Worm (Caenorhabditis elegans) whole organism, L4 larva: ENCODE results near the gene hpo-28.

ENCODE experiments used
- F44E2.7 ChIP-seq: fragments of 200-800 bp; sonication (Bioruptor generic); IDR thresholded peaks from 2 replicates; pipeline ENCODE4 v2.1.2; 2022; ENCODE audit warnings: missing genetic modification characterization, missing compliant biosample characterization
- aly-2 ChIP-seq: sonication (generic microtip); optimal IDR thresholded peaks from 2 replicates; lab custom pipeline; 2018; ENCODE audit warnings: missing biosample characterization, missing genetic modification characterization
- dve-1 ChIP-seq: sonication (generic microtip); optimal IDR thresholded peaks from 2 replicates; lab custom pipeline; 2017; ENCODE audit warnings: antibody characterized with exemption, mild to moderate bottlenecking, missing genetic modification characterization, missing compliant biosample characterization; ENCODE audit not compliant: insufficient read depth
- nhr-10 ChIP-seq: fragments of 150-350 bp; optimal IDR thresholded peaks from 2 replicates; lab custom pipeline; 2014; ENCODE audit warnings: missing biosample characterization, missing genetic modification characterization
- nhr-25 ChIP-seq: sonication (generic microtip); optimal IDR thresholded peaks from 2 replicates; lab custom pipeline; 2017; ENCODE audit warnings: missing genetic modification characterization, mild to moderate bottlenecking, missing compliant biosample characterization, antibody characterized with exemption, moderate library complexity, borderline replicate concordance; ENCODE audit not compliant: insufficient read depth
- unc-62 ChIP-seq, 3 experiments: fragments of 150-350 bp in 1 of 3; sonication (generic microtip); optimal IDR thresholded peaks in 2 of 3; peaks in 1 of 3; 1 replicate in 1 of 3; 2 replicates in 2 of 3; lab custom pipeline; 2014 to 2017; ENCODE audit warnings: missing biosample characterization in 3 of 3, missing genetic modification characterization in 3 of 3, missing genetic modification reagents in 3 of 3, missing genotype in 1 of 3
- zag-1 ChIP-seq: fragments of 150-350 bp; optimal IDR thresholded peaks from 2 replicates; lab custom pipeline; 2014; ENCODE audit warnings: missing biosample characterization, missing genetic modification characterization
- ztf-7 ChIP-seq: fragments of 150-350 bp; optimal IDR thresholded peaks from 2 replicates; lab custom pipeline; 2014; ENCODE audit warnings: missing biosample characterization, missing genetic modification characterization

ce11 chrIII:5665278-5665677 is 43.8 kb downstream of the hpo-28 start:
- TF ChIP-seq ztf-7 (tag; lab: Kevin White, UChicago) (no peak), dve-1 (no peak), unc-62 (GFP tag; optimal IDR thresholded peaks at IDR 0.05 in 1 of 2; lab: Kevin White, UChicago) (no peak), unc-62 (tag; optimal IDR thresholded peaks at IDR 0.05; lab: Kevin White, UChicago) (no peak), aly-2 (tag; lab: Kevin White, UChicago) (no peak), nhr-10 (tag; lab: Kevin White, UChicago) (no peak), zag-1 (tag; lab: Kevin White, UChicago) (no peak), nhr-25 (tag; lab: Kevin White, UChicago) (no peak), F44E2.7 (GFP tag; lab: Robert Waterston, UW) (no peak)
